Worm (Caenorhabditis elegans): Measurements from ENCODE around the gene C24H10.2.

DNA sequence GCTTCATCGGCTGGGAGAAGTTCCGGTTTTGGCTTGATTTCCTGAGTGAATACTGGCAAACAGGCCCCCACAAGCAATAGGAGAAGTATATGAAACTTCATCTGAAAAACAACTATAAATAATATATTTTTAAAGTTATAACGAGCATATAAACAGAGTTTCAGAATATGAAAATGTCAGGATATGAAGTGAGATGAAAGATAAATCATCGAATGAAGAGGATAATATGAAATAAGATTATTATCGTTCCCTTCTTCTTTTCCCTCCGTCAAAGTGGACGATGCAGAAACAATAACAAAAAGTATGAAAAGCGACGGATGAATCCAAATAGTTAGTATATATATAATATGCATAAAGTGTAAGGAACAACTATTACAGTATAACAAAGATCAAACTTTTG is 32.6 kb downstream of the C24H10.2 start, which contains the start of gene acn-1:
- no peak for TF ChIP-seq pha-4 (tag; optimal IDR thresholded peaks at IDR 0.05)
- no peak for TF ChIP-seq nhr-12 (tag; optimal IDR thresholded peaks at IDR 0.05)
- no peak for TF ChIP-seq nhr-77 (tag; optimal IDR thresholded peaks at IDR 0.05)
- TF ChIP-seq jun-1 (tag; optimal IDR thresholded peaks at IDR 0.05): no peak
- no peak for TF ChIP-seq nhr-23 (tag; optimal IDR thresholded peaks at IDR 0.05)
- TF ChIP-seq nhr-28 (tag; optimal IDR thresholded peaks at IDR 0.05): no peak
- TF ChIP-seq fkh-2 (tag; optimal IDR thresholded peaks at IDR 0.05): no peak
- no peak for TF ChIP-seq nhr-237 (tag; optimal IDR thresholded peaks at IDR 0.05)
- TF ChIP-seq tbx-2 (tag; optimal IDR thresholded peaks at IDR 0.05): no peak
- no peak for TF ChIP-seq ama-1 (optimal IDR thresholded peaks at IDR 0.05)
- no peak for TF ChIP-seq fos-1 (tag; optimal IDR thresholded peaks at IDR 0.05)
- no peak for TF ChIP-seq pqm-1 (tag; optimal IDR thresholded peaks at IDR 0.05)
- no peak for TF ChIP-seq elt-1 (tag; optimal IDR thresholded peaks at IDR 0.05)
